Fruit fly (Drosophila melanogaster) whole organism, embryonic: ENCODE data around the gene VhaSFD.

ENCODE experiments used
- Atf3 ChIP-seq: fragments of 200-800 bp; sonication (Bioruptor generic); optimal IDR thresholded peaks from 3 replicates; lab custom pipeline; 2016; ENCODE audit warnings: missing biosample characterization, missing genetic modification characterization
- B-H1 ChIP-seq: fragments of 200-800 bp; sonication (Bioruptor generic); IDR thresholded peaks from 3 replicates; pipeline ENCODE4 v1.3.6; 2022; ENCODE audit warnings: missing biosample characterization, missing genetic modification characterization
- Bgb ChIP-seq: fragments of 200-800 bp; sonication (Bioruptor generic); IDR thresholded peaks from 2 replicates; pipeline ENCODE4 v1.3.6; 2022; ENCODE audit warnings: missing biosample characterization, missing genetic modification characterization; ENCODE audit not compliant: partially characterized antibody
- Blimp-1 ChIP-seq: fragments of 200-800 bp; sonication (Bioruptor generic); optimal IDR thresholded peaks from 3 replicates; lab custom pipeline; 2018; ENCODE audit warnings: missing biosample characterization, missing genetic modification characterization, mild to moderate bottlenecking, moderate library complexity, missing genetic modification reagents
- CG1024 ChIP-seq: fragments of 200-800 bp; sonication (Bioruptor generic); IDR thresholded peaks from 2 replicates; pipeline ENCODE4 v1.3.6; 2022; ENCODE audit warnings: missing biosample characterization, missing genetic modification characterization
- CG10654 ChIP-seq: fragments of 200-800 bp; sonication (Bioruptor generic); optimal IDR thresholded peaks from 2 replicates; lab custom pipeline; 2016; ENCODE audit warnings: missing biosample characterization, missing genetic modification characterization
- CG16813 ChIP-seq: fragments of 200-800 bp; sonication (Bioruptor generic); IDR thresholded peaks from 3 replicates; pipeline ENCODE4 v1.3.6; 2022; ENCODE audit warnings: missing biosample characterization, missing genetic modification characterization; ENCODE audit not compliant: partially characterized antibody
- CG18476 ChIP-seq: fragments of 200-800 bp; sonication (Bioruptor generic); optimal IDR thresholded peaks from 2 replicates; lab custom pipeline; 2016; ENCODE audit warnings: missing biosample characterization, mild to moderate bottlenecking, missing genetic modification characterization
- CG18764 ChIP-seq: fragments of 200-800 bp; sonication (Bioruptor generic); optimal IDR thresholded peaks from 3 replicates; lab custom pipeline; 2016; ENCODE audit warnings: missing biosample characterization, missing genetic modification characterization
- CG5245 ChIP-seq: fragments of 200-800 bp; sonication (Bioruptor generic); optimal IDR thresholded peaks from 3 replicates; lab custom pipeline; 2016; ENCODE audit warnings: missing biosample characterization, missing genetic modification characterization
- CG6791 ChIP-seq: fragments of 200-800 bp; sonication (Bioruptor generic); IDR thresholded peaks from 3 replicates; pipeline ENCODE4 v1.3.6; 2022; ENCODE audit warnings: missing biosample characterization, missing genetic modification characterization; ENCODE audit not compliant: partially characterized antibody
- CG6813 ChIP-seq: fragments of 200-800 bp; sonication (Bioruptor generic); optimal IDR thresholded peaks from 2 replicates; lab custom pipeline; 2017; ENCODE audit warnings: missing biosample characterization, missing genetic modification characterization, mild to moderate bottlenecking, moderate library complexity, missing genetic modification reagents
- CG7745 ChIP-seq: fragments of 200-800 bp; sonication (Bioruptor generic); optimal IDR thresholded peaks from 2 replicates; lab custom pipeline; 2018; ENCODE audit warnings: missing biosample characterization, mild to moderate bottlenecking, missing genetic modification characterization, moderate library complexity
- CG8924 ChIP-seq: fragments of 200-800 bp; optimal IDR thresholded peaks from 3 replicates; lab custom pipeline; 2019; ENCODE audit warnings: missing biosample characterization, mild to moderate bottlenecking, missing genetic modification characterization, moderate library complexity
- CTCF ChIP-seq: fragments of 200-800 bp; sonication (Bioruptor generic); optimal IDR thresholded peaks from 2 replicates; lab custom pipeline; 2017; ENCODE audit warnings: missing biosample characterization, mild to moderate bottlenecking, missing genetic modification characterization, moderate library complexity
- Dip3 ChIP-seq: fragments of 200-800 bp; sonication (Bioruptor generic); optimal IDR thresholded peaks from 3 replicates; lab custom pipeline; 2016; ENCODE audit warnings: missing biosample characterization, missing genetic modification characterization
- Dref ChIP-seq: fragments of 200-800 bp; sonication (Bioruptor generic); IDR thresholded peaks from 2 replicates; pipeline ENCODE4 v1.3.6; 2022; ENCODE audit warnings: missing biosample characterization, missing genetic modification characterization
- Elba2 ChIP-seq: fragments of 200-800 bp; sonication (Bioruptor generic); optimal IDR thresholded peaks from 3 replicates; lab custom pipeline; 2016; ENCODE audit warnings: missing biosample characterization, missing genetic modification characterization
- NC2β ChIP-seq: fragments of 200-800 bp; sonication (Bioruptor generic); optimal IDR thresholded peaks from 2 replicates; lab custom pipeline; 2016; ENCODE audit warnings: missing biosample characterization, missing genetic modification characterization
- Neu2 ChIP-seq: fragments of 200-800 bp; sonication (Bioruptor generic); optimal IDR thresholded peaks from 3 replicates; lab custom pipeline; 2016; ENCODE audit warnings: missing biosample characterization, missing genetic modification characterization, borderline replicate concordance
- NfI ChIP-seq: fragments of 200-800 bp; sonication (Bioruptor generic); optimal IDR thresholded peaks from 3 replicates; lab custom pipeline; 2018; ENCODE audit warnings: missing biosample characterization, mild to moderate bottlenecking, missing genetic modification characterization, moderate library complexity
- Opbp ChIP-seq: fragments of 200-800 bp; sonication (Bioruptor generic); IDR thresholded peaks from 3 replicates; pipeline ENCODE4 v1.3.6; 2022; ENCODE audit warnings: missing biosample characterization, missing genetic modification characterization; ENCODE audit not compliant: partially characterized antibody
- al ChIP-seq: fragments of 200-800 bp; sonication (Bioruptor generic); IDR thresholded peaks from 2 replicates; pipeline ENCODE4 v1.3.6; 2022; ENCODE audit warnings: missing biosample characterization, missing genetic modification characterization
- bigmax ChIP-seq: fragments of 200-800 bp; sonication (Bioruptor generic); optimal IDR thresholded peaks from 2 replicates; lab custom pipeline; 2018; ENCODE audit warnings: missing biosample characterization, mild to moderate bottlenecking, missing genetic modification characterization
- bsh ChIP-seq, 2 experiments: fragments of 200-800 bp; sonication (Bioruptor generic); optimal IDR thresholded peaks; 2 replicates each; lab custom pipeline; 2017 to 2018; ENCODE audit warnings: mild to moderate bottlenecking in 2 of 2, missing biosample characterization in 2 of 2, missing genetic modification characterization in 2 of 2, moderate library complexity in 1 of 2
- btn ChIP-seq: fragments of 200-800 bp; sonication (Bioruptor generic); optimal IDR thresholded peaks from 2 replicates; lab custom pipeline; 2016; ENCODE audit warnings: missing biosample characterization, missing genetic modification characterization
- cas ChIP-seq: fragments of 200-800 bp; sonication (Bioruptor generic); IDR thresholded peaks from 2 replicates; pipeline ENCODE4 v1.3.6; 2022; ENCODE audit warnings: missing biosample characterization, missing genetic modification characterization
- disco-r ChIP-seq: fragments of 200-800 bp; sonication (Bioruptor generic); optimal IDR thresholded peaks from 2 replicates; lab custom pipeline; 2016; ENCODE audit warnings: missing biosample characterization, missing genetic modification characterization
- dmrt11E ChIP-seq: fragments of 200-800 bp; sonication (Bioruptor generic); optimal IDR thresholded peaks from 3 replicates; lab custom pipeline; 2018; ENCODE audit warnings: missing biosample characterization, mild to moderate bottlenecking, missing genetic modification characterization, moderate library complexity
- dysf ChIP-seq: fragments of 200-800 bp; sonication (Bioruptor generic); IDR thresholded peaks from 3 replicates; pipeline ENCODE4 v1.3.6; 2022; ENCODE audit warnings: missing biosample characterization, missing genetic modification characterization
- fd3F ChIP-seq: fragments of 200-800 bp; sonication (Bioruptor generic); optimal IDR thresholded peaks from 2 replicates; lab custom pipeline; 2018; ENCODE audit warnings: missing biosample characterization, mild to moderate bottlenecking, missing genetic modification characterization, moderate library complexity
- gfzf ChIP-seq: fragments of 200-800 bp; sonication (Bioruptor generic); optimal IDR thresholded peaks from 2 replicates; lab custom pipeline; 2016; ENCODE audit warnings: missing biosample characterization, mild to moderate bottlenecking, missing genetic modification characterization, moderate library complexity
- ind ChIP-seq: fragments of 200-800 bp; sonication (Bioruptor generic); optimal IDR thresholded peaks from 3 replicates; lab custom pipeline; 2016; ENCODE audit warnings: missing biosample characterization, missing genetic modification characterization
- jigr1 ChIP-seq: fragments of 200-800 bp; sonication (Bioruptor generic); IDR thresholded peaks from 3 replicates; pipeline ENCODE4 v1.3.6; 2022; ENCODE audit warnings: missing biosample characterization, missing genetic modification characterization
- lilli ChIP-seq: fragments of 200-800 bp; sonication (Bioruptor generic); optimal IDR thresholded peaks from 3 replicates; lab custom pipeline; 2016; ENCODE audit warnings: missing biosample characterization, missing genetic modification characterization
- maf-S ChIP-seq: fragments of 200-800 bp; sonication (Bioruptor generic); optimal IDR thresholded peaks from 2 replicates; lab custom pipeline; 2016; ENCODE audit warnings: missing biosample characterization, missing genetic modification characterization
- mirr ChIP-seq: fragments of 200-800 bp; sonication (Bioruptor generic); optimal IDR thresholded peaks from 3 replicates; lab custom pipeline; 2018; ENCODE audit warnings: missing biosample characterization, mild to moderate bottlenecking, missing genetic modification characterization
- otp ChIP-seq: fragments of 200-800 bp; sonication (Bioruptor generic); IDR thresholded peaks from 3 replicates; pipeline ENCODE4, ENCODE4 v1.3.6; 2022; ENCODE audit warnings: missing biosample characterization, missing genetic modification characterization
- p53 ChIP-seq: fragments of 200-800 bp; sonication (Bioruptor generic); optimal IDR thresholded peaks from 2 replicates; lab custom pipeline; 2016; ENCODE audit warnings: missing biosample characterization, missing genetic modification characterization
- pfk ChIP-seq: fragments of 200-800 bp; sonication (Bioruptor generic); optimal IDR thresholded peaks from 2 replicates; lab custom pipeline; 2018; ENCODE audit warnings: missing biosample characterization, mild to moderate bottlenecking, missing genetic modification characterization, moderate library complexity
- repo ChIP-seq: fragments of 200-800 bp; sonication (Bioruptor generic); optimal IDR thresholded peaks from 2 replicates; lab custom pipeline; 2016; ENCODE audit warnings: missing biosample characterization, missing genetic modification characterization
- run ChIP-seq: fragments of 200-800 bp; sonication (Bioruptor generic); optimal IDR thresholded peaks from 3 replicates; lab custom pipeline; 2018; ENCODE audit warnings: missing biosample characterization, mild to moderate bottlenecking, missing genetic modification characterization
- sens-2 ChIP-seq: fragments of 200-800 bp; sonication (Bioruptor generic); IDR thresholded peaks from 2 replicates; pipeline ENCODE4 v1.3.6; 2022; ENCODE audit warnings: missing biosample characterization, missing genetic modification characterization
- tap ChIP-seq: fragments of 200-800 bp; optimal IDR thresholded peaks from 3 replicates; lab custom pipeline; 2019; ENCODE audit warnings: missing biosample characterization, mild to moderate bottlenecking, missing genetic modification characterization, moderate library complexity
- tna ChIP-seq: fragments of 200-800 bp; sonication (Bioruptor generic); IDR thresholded peaks from 2 replicates; pipeline ENCODE4 v1.3.6; 2022; ENCODE audit warnings: missing biosample characterization, missing genetic modification characterization; ENCODE audit not compliant: partially characterized antibody
- zen2 ChIP-seq: fragments of 200-800 bp; sonication (Bioruptor generic); IDR thresholded peaks from 3 replicates; pipeline ENCODE4 v1.3.6; 2022; ENCODE audit warnings: missing biosample characterization, missing genetic modification characterization; ENCODE audit not compliant: partially characterized antibody

The VhaSFD gene

DNA sequence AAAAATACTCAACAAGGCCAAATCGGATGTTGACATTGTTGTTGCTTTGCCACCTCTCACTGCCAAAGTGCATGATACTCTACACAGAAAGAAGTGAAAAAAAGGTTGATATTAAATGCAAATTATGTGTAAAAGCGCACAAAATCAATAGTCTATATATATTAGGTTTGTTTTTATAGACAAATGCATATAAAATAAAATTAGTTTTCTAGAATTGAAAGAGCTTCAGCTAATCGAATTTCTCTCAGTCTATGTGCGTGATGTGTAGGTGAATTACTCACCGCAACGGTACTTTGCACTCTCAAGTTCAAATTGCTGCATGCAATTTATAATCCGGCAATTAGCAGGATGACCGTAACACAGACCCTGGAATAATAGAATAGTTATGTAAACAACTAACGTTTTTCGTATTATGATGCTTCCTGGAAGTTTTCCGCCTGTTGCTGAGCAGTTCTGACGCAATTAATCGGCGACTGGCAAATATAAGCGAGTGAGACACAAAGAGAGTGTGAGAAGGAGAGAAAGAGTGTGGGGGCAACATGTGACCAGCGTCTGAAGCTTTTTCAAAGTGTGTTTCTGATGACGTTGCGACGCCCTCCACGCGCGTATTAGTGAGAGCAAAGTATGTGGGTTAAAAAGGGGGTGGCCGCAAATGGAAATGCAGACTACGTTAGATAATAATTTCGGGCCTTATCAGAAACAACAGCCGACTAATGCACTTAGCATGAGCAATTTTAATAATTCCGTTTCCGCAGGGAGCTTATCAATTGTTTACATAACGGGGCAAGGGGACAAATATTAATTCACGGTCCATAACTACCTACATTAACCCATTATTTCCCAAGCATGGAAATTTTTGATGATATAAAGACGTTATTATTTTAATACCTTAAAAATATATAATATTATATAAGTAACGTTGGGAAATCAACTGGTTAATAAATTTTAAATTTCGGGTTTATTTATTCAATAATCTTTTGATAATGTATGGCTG lies 6.6 kb downstream of the VhaSFD start (continued):
- TF ChIP-seq CG6813 (GFP tag; lab: Kevin White, UChicago) (peak; percentile 83), NfI (GFP tag; lab: Kevin White, UChicago) (peak; percentile 81), bsh (GFP tag; optimal IDR thresholded peaks at IDR 0.05; lab: Kevin White, UChicago) (peak; percentile 65 to 90), Blimp-1 (GFP tag; lab: Kevin White, UChicago) (peak; percentile 95), al (GFP tag; lab: Robert Waterston, UW) (peak; percentile 81), maf-S (GFP tag; lab: Kevin White, UChicago) (peak; percentile 66), btn (peak; percentile 78), Bgb (GFP tag; lab: Robert Waterston, UW) (no peak), NC2β (GFP tag; lab: Kevin White, UChicago) (peak; percentile 61), zen2 (GFP tag; lab: Robert Waterston, UW) (no peak), fd3F (GFP tag; lab: Kevin White, UChicago) (peak; percentile 88), lilli (GFP tag; lab: Kevin White, UChicago) (peak; percentile 88), bigmax (GFP tag; lab: Kevin White, UChicago) (no peak), dysf (peak; percentile 96), Dip3 (GFP tag; lab: Kevin White, UChicago) (peak; percentile 88), gfzf (GFP tag; lab: Kevin White, UChicago) (no peak), dmrt11E (tag; lab: Kevin White, UChicago) (peak; percentile 48), tna (peak; percentile 10; the same call in 1 of the 2 replicates), cas (GFP tag; lab: Robert Waterston, UW) (peak; percentile 73), Neu2 (GFP tag; lab: Kevin White, UChicago) (no peak), sens-2 (GFP tag; lab: Robert Waterston, UW) (peak; percentile 94), CG10654 (peak; percentile 87), run (tag; lab: Kevin White, UChicago) (peak; percentile 91), CG1024 (peak; percentile 83), Elba2 (peak; percentile 85), CG8924 (tag; lab: Kevin White, UChicago) (peak; percentile 88), otp (GFP tag; lab: Robert Waterston, UW) (peak; percentile 94)

DNA sequence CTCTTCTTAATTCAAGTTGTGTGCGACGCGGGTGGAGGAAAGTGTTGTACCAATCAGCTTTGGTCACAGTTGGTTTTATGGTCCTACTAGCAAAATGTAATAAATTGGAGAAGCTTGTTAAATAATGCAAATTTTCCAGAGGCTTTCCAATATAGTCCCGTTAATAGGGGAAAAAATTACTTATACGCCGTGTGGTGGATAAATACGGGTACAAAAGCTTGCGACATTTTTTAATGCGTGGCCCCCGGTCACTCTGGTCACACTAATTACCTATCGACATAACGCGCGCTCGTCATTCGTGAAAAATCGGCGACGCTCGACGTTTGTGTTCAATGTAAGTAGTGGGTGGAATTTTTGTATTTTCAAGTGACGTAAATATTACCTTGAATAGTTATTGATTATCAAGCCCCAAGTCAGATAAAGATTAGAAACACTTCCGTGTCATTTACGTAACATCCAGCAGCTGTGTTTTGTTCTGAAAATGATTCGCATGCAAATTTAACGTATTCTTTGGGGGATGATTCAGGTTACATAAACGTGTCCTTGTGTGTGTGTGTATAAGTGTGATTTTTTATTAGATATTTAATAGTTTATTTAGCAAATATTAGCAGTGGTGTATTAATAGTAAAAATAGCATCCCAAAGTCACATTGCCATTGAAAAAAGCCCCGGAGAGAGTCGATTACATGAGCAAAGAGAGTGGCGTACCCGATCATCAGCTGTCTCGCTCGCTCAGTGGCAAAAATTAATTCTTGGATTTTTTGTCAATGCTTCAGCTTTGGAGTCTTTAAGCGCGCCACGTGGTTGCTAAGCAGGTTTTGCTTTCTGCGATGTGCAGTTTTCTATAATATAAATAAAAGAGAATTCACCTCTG lies 7.7 kb downstream of the VhaSFD start, which contains the start of gene Cyt-c-p:
Gene Cyt-c-p, plus strand, starts transcription at position 290 of the 873 bp plus-strand sequence.
- TF ChIP-seq repo (GFP tag; lab: Kevin White, UChicago), result no peak
- peak; percentile 56; the same call in 1 of the 3 replicates for TF ChIP-seq CG16813 (GFP tag; lab: Robert Waterston, UW)
- peak; percentile 53; the same call in 2 of the 3 replicates for TF ChIP-seq CG6791 (GFP tag; lab: Robert Waterston, UW)
- TF ChIP-seq p53, result peak; percentile 44
- peak; percentile 33 for TF ChIP-seq mirr (GFP tag; lab: Kevin White, UChicago)
- TF ChIP-seq CG18476, result no peak
- TF ChIP-seq disco-r (GFP tag; lab: Kevin White, UChicago), result peak; percentile 25
- no peak for TF ChIP-seq CG5245 (GFP tag; lab: Kevin White, UChicago)
- TF ChIP-seq jigr1, result no peak
- TF ChIP-seq CTCF (GFP tag; lab: Kevin White, UChicago), result peak; percentile 36
- TF ChIP-seq Atf3 (GFP tag; lab: Kevin White, UChicago), result no peak
- no peak for TF ChIP-seq B-H1
- TF ChIP-seq Opbp, result peak; percentile 55; the same call in 1 of the 3 replicates
- no peak for TF ChIP-seq CG10654
- no peak for TF ChIP-seq CG7745 (tag; lab: Kevin White, UChicago)
- TF ChIP-seq CG18764 (GFP tag; lab: Kevin White, UChicago), result no peak
- TF ChIP-seq tap (tag; lab: Kevin White, UChicago), result no peak
- TF ChIP-seq ind (GFP tag; lab: Kevin White, UChicago), result no peak
- no peak for TF ChIP-seq pfk (GFP tag; lab: Kevin White, UChicago)
- peak; percentile 51 for TF ChIP-seq Dref (GFP tag; lab: Robert Waterston, UW)
